Worm (Caenorhabditis elegans) whole organism, midembryonic: ENCODE data around the gene wdr-5.2.

Experiments
- T22C8.4 ChIP-seq: fragments of 200-800 bp; sonication (Bioruptor generic); IDR thresholded peaks from 2 replicates; pipeline ENCODE4 v1.3.6; 2022; ENCODE audit warnings: missing genetic modification characterization, missing compliant biosample characterization
- cog-1 ChIP-seq: sonication (generic microtip); optimal IDR thresholded peaks from 2 replicates; lab custom pipeline; 2016; ENCODE audit warnings: missing genetic modification characterization, missing compliant biosample characterization
- flt-1 ChIP-seq: fragments of 200-800 bp; sonication (Bioruptor generic); IDR thresholded peaks from 2 replicates; pipeline ENCODE4 v1.3.6; 2022; ENCODE audit warnings: missing genetic modification characterization, missing compliant biosample characterization
- klf-2 ChIP-seq: fragments of 200-800 bp; sonication (Bioruptor generic); conservative IDR thresholded peaks from 2 replicates; pipeline ENCODE4 v1.3.6; 2022; ENCODE audit warnings: missing genetic modification reagents, missing genetic modification characterization, missing compliant biosample characterization
- ztf-23 ChIP-seq: fragments of 200-800 bp; sonication (Bioruptor generic); IDR thresholded peaks from 2 replicates; pipeline ENCODE4 v1.3.6; 2022; ENCODE audit warnings: missing genetic modification reagents, missing genetic modification characterization, missing compliant biosample characterization

ce11 chrX:14327398-14327797 lies 22.5 kb upstream of the wdr-5.2 start, which contains the start of gene C11H1.7:
- no peak for TF ChIP-seq T22C8.4 (GFP tag; lab: Robert Waterston, UW)
- TF ChIP-seq ztf-23 (GFP tag; lab: Robert Waterston, UW), result no peak
- TF ChIP-seq cog-1 (tag; lab: Kevin White, UChicago), result no peak
- TF ChIP-seq flt-1 (GFP tag; lab: Robert Waterston, UW), result no peak
- no peak for TF ChIP-seq klf-2 (GFP tag; lab: Robert Waterston, UW)
